Fruit fly (Drosophila melanogaster): Measurements from ENCODE around the gene CG12885.

The CG12885 gene

dm6 chr3R:27569706-27570105 is 49.0 kb downstream of the CG12885 start (continued):
- TF ChIP-seq CG15601 (tag; optimal IDR thresholded peaks at IDR 0.05) (no peak), Aef1 (GFP tag; IDR thresholded peaks at IDR 0.05) (peak; percentile 90), bigmax (GFP tag; optimal IDR thresholded peaks at IDR 0.05) (no peak), CG15696 (tag; optimal IDR thresholded peaks at IDR 0.05) (peak; percentile 60), gro (GFP tag; optimal IDR thresholded peaks at IDR 0.05) (peak; percentile 95), wek (GFP tag; optimal IDR thresholded peaks at IDR 0.05) (peak; percentile 3), B-H2 (GFP tag; optimal IDR thresholded peaks at IDR 0.05) (no peak), CG2202 (tag; optimal IDR thresholded peaks at IDR 0.05) (no peak), CG9609 (GFP tag; optimal IDR thresholded peaks at IDR 0.05) (peak; percentile 45), CTCF (GFP tag; optimal IDR thresholded peaks at IDR 0.05) (peak; percentile 51), CG12071 (GFP tag; optimal IDR thresholded peaks at IDR 0.05) (peak; percentile 93), Bdp1 (GFP tag; optimal IDR thresholded peaks at IDR 0.05) (peak; percentile 36), CG2875 (GFP tag; optimal IDR thresholded peaks at IDR 0.05) (peak; percentile 48), zen2 (GFP tag; IDR thresholded peaks at IDR 0.05; ENCODE audit: partially characterized antibody) (no peak), CG8924 (tag; optimal IDR thresholded peaks at IDR 0.05) (peak; percentile 86), Sin3A (optimal IDR thresholded peaks at IDR 0.05) (no peak), CG4328 (GFP tag; optimal IDR thresholded peaks at IDR 0.05) (peak; percentile 78), zen (tag; optimal IDR thresholded peaks at IDR 0.05) (peak; percentile 85), dati (GFP tag; IDR thresholded peaks at IDR 0.05) (peak; percentile 73; the same call in 1 of the 2 replicates), slou (GFP tag; optimal IDR thresholded peaks at IDR 0.05) (peak; percentile 73), zfh2 (GFP tag; optimal IDR thresholded peaks at IDR 0.05) (peak; percentile 81), bab2 (GFP tag; optimal IDR thresholded peaks at IDR 0.05) (peak; percentile 93), CG14050 (GFP tag; IDR thresholded peaks at IDR 0.05) (peak; percentile 86), sisA (GFP tag; IDR thresholded peaks at IDR 0.05) (peak; percentile 92), ERR (GFP tag; optimal IDR thresholded peaks at IDR 0.05) (peak; percentile 88), Ets97D (GFP tag; optimal IDR thresholded peaks at IDR 0.05) (peak; percentile 67), fd96Cb (tag; optimal IDR thresholded peaks at IDR 0.05) (peak; percentile 82), CG11560 (tag; IDR thresholded peaks at IDR 0.05) (no peak; the same call in 2 of the 3 replicates), pum (GFP tag; optimal IDR thresholded peaks at IDR 0.05) (peak; percentile 86), ro (GFP tag; IDR thresholded peaks at IDR 0.05) (peak; percentile 77), danr (GFP tag; IDR thresholded peaks at IDR 0.05) (peak; percentile 88), CG1603 (tag; optimal IDR thresholded peaks at IDR 0.05) (no peak), Sox102F (GFP tag; optimal IDR thresholded peaks at IDR 0.05) (no peak), CG7271 (tag; optimal IDR thresholded peaks at IDR 0.05) (peak; percentile 12), pan (optimal IDR thresholded peaks at IDR 0.05) (no peak), pan (GFP tag; optimal IDR thresholded peaks at IDR 0.05 in 1 of 2, IDR thresholded peaks at IDR 0.05 in 1 of 2) (peak in 1 of 2 experiments; percentile 92), CG8388 (GFP tag; optimal IDR thresholded peaks at IDR 0.05) (peak; percentile 58), MTF-1 (GFP tag; optimal IDR thresholded peaks at IDR 0.05; ENCODE audit: borderline replicate concordance) (peak; percentile 75), CG30431 (GFP tag; optimal IDR thresholded peaks at IDR 0.05) (peak; percentile 37), Mes4 (GFP tag; optimal IDR thresholded peaks at IDR 0.05) (peak; percentile 58), NfI (GFP tag; optimal IDR thresholded peaks at IDR 0.05) (peak; percentile 69), hkb (optimal IDR thresholded peaks at IDR 0.05) (no peak), hkb (GFP tag; IDR thresholded peaks at IDR 0.05) (peak; percentile 94), CG18011 (GFP tag; optimal IDR thresholded peaks at IDR 0.05) (peak; percentile 34), lola (GFP tag; optimal IDR thresholded peaks at IDR 0.05) (no peak), CG18619 (GFP tag; optimal IDR thresholded peaks at IDR 0.05) (peak; percentile 62), Hey (tag; optimal IDR thresholded peaks at IDR 0.05) (no peak), CG7963 (GFP tag; IDR thresholded peaks at IDR 0.05; ENCODE audit: partially characterized antibody) (no peak), CG10321 (GFP tag; IDR thresholded peaks at IDR 0.05) (peak; percentile 55), pita (GFP tag; optimal IDR thresholded peaks at IDR 0.05) (no peak), CHES-1-like (GFP tag; optimal IDR thresholded peaks at IDR 0.05) (peak; percentile 71), CG11085 (GFP tag; IDR thresholded peaks at IDR 0.05) (peak; percentile 75)
